Fruit fly (Drosophila melanogaster) Kc167 (cell line): ENCODE measurements around the gene mfrn.

Source experiments
- Myc ChIP-seq: fragments of >200 bp; optimal IDR thresholded peaks from 2 replicates; lab custom pipeline; 2017; ENCODE audit warnings: missing external identifiers
- insv ChIP-seq: fragments of >200 bp; optimal IDR thresholded peaks from 3 replicates; lab custom pipeline; 2018; ENCODE audit warnings: missing external identifiers
- psq ChIP-seq: fragments of >200 bp; optimal IDR thresholded peaks from 2 replicates; lab custom pipeline; 2017; ENCODE audit warnings: missing external identifiers

dm6 chr3R:27919385-27919789 lies 28.4 kb downstream of the mfrn start, which contains the start of gene Boh1:
- TF ChIP-seq psq (lab: Kevin White, UChicago) (no peak), insv (lab: Kevin White, UChicago) (no peak), Myc (lab: Kevin White, UChicago) (no peak)
